Worm (Caenorhabditis elegans) whole organism, L3 larva: ENCODE measurements around the gene H24K24.2.

Source experiments
- aly-2 ChIP-seq: fragments of 150-350 bp; optimal IDR thresholded peaks from 2 replicates; lab custom pipeline; 2014; ENCODE audit warnings: missing biosample characterization, missing genetic modification characterization
- ama-1 ChIP-seq: fragments of 150-350 bp; optimal IDR thresholded peaks from 2 replicates; lab custom pipeline; 2018
- ceh-9 ChIP-seq: sonication (generic microtip); optimal IDR thresholded peaks from 2 replicates; lab custom pipeline; 2018; ENCODE audit warnings: missing biosample characterization, missing genetic modification characterization
- fos-1 ChIP-seq: fragments of 150-350 bp; optimal IDR thresholded peaks from 2 replicates; lab custom pipeline; 2014; ENCODE audit warnings: missing biosample characterization, missing genetic modification characterization
- hmg-11 ChIP-seq: sonication (generic microtip); optimal IDR thresholded peaks from 2 replicates; lab custom pipeline; 2016; ENCODE audit warnings: missing genetic modification characterization, missing compliant biosample characterization
- nfya-1 ChIP-seq: sonication (generic microtip); optimal IDR thresholded peaks from 2 replicates; lab custom pipeline; 2017; ENCODE audit warnings: missing genetic modification characterization, mild to moderate bottlenecking, missing compliant biosample characterization, antibody characterized with exemption, moderate library complexity; ENCODE audit not compliant: insufficient read depth
- nhr-237 ChIP-seq: fragments of 150-350 bp; optimal IDR thresholded peaks from 2 replicates; lab custom pipeline; 2014; ENCODE audit warnings: missing biosample characterization, missing genetic modification characterization
- unc-39 ChIP-seq: sonication (generic microtip); optimal IDR thresholded peaks from 4 replicates; lab custom pipeline; 2017; ENCODE audit warnings: missing biosample characterization, missing genetic modification characterization
- unc-62 ChIP-seq: fragments of 150-350 bp; sonication (generic microtip); optimal IDR thresholded peaks from 4 replicates; lab custom pipeline; 2014; ENCODE audit warnings: missing biosample characterization, missing genetic modification reagents, missing genetic modification characterization
- ztf-11 ChIP-seq: fragments of 150-350 bp; optimal IDR thresholded peaks from 2 replicates; lab custom pipeline; 2014; ENCODE audit warnings: missing biosample characterization, missing genetic modification characterization
- ztf-4 ChIP-seq: fragments of 150-350 bp; optimal IDR thresholded peaks from 2 replicates; lab custom pipeline; 2014; ENCODE audit warnings: missing biosample characterization, missing genetic modification characterization

- no peak for TF ChIP-seq ztf-11
- no peak for TF ChIP-seq ceh-9 (tag; lab: Kevin White, UChicago)
- no peak for TF ChIP-seq aly-2
- TF ChIP-seq hmg-11 (tag; lab: Kevin White, UChicago), result no peak
- TF ChIP-seq unc-39 (tag; lab: Kevin White, UChicago), result no peak
- no peak for TF ChIP-seq ztf-4 (tag; lab: Kevin White, UChicago)
- no peak for TF ChIP-seq unc-62 (GFP tag; lab: Kevin White, UChicago)
- no peak for TF ChIP-seq ama-1 (lab: Kevin White, UChicago)
- TF ChIP-seq fos-1 (tag; lab: Kevin White, UChicago), result no peak
- no peak for TF ChIP-seq nfya-1
- TF ChIP-seq nhr-237 (tag; lab: Kevin White, UChicago), result no peak
These were observed 25.0 kb downstream of the H24K24.2 start for ce11 chrV:942556-942955.
